Worm (Caenorhabditis elegans): ENCODE measurements around the gene sams-1.

sams-1 gene

DNA sequence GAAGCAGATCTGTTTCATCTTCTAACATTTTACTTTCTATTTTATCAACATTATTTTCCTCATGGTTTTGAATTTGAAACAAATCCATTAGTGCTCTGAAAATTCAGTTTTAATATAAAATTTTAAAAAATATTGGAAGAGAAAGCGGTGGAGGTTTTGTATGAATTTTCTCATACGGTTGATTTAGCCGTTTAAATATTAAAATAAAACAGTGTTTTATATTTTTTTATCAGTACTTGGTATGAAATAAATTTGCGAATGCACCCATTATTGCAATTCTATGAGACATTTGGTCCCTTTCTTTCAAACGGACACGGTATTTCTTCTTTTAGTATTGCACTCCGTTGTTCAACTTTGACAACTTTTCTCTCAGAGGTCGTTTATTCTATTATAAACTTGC, 34.2 kb upstream of the sams-1 start, which contains the start of gene dot-1.4:
dot-1.4 (minus strand) TSS at position 101 of the 400 bp plus-strand sequence.
- no peak for TF ChIP-seq mdl-1 (tag; optimal IDR thresholded peaks at IDR 0.05)
- TF ChIP-seq fkh-8 (tag; optimal IDR thresholded peaks at IDR 0.05): no peak
- no peak for TF ChIP-seq skn-1 (tag; optimal IDR thresholded peaks at IDR 0.05)
- TF ChIP-seq nhr-20 (tag; optimal IDR thresholded peaks at IDR 0.05): no peak
- TF ChIP-seq pqm-1 (tag; optimal IDR thresholded peaks at IDR 0.05): no peak

DNA sequence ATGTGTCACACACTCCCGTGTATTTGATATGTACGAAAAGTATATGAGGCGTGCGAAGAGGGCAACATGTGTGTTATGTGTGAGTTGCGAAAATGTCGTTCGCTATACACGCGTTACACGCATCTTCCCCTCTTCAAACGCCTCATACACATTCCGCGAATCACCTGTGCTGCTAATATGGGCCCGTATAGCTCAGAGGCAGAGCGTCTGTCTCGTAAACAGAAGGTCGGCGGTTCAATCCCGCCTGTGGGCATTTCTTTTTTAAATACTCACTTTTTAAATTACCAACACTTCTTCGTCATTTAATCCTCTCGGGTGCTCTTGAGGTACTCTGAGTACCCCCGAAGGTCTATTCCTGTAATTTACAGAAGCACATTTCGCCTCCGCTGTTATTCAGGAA, 32.2 kb upstream of the sams-1 start:
- TF ChIP-seq vab-15 (tag; optimal IDR thresholded peaks at IDR 0.05): no peak
- TF ChIP-seq mep-1 (tag; optimal IDR thresholded peaks at IDR 0.05): no peak
- TF ChIP-seq lir-3 (tag; optimal IDR thresholded peaks at IDR 0.05; ENCODE audit: poor library complexity): no peak
- no peak for TF ChIP-seq pqm-1 (tag; optimal IDR thresholded peaks at IDR 0.05)
- no peak for TF ChIP-seq zag-1 (tag; optimal IDR thresholded peaks at IDR 0.05)
- no peak for TF ChIP-seq lin-39 (tag; optimal IDR thresholded peaks at IDR 0.05)
- no peak for TF ChIP-seq fkh-4 (tag; optimal IDR thresholded peaks at IDR 0.05; ENCODE audit: borderline replicate concordance)
- no peak for TF ChIP-seq mdl-1 (tag; optimal IDR thresholded peaks at IDR 0.05)
- no peak for TF ChIP-seq tlp-1 (tag; optimal IDR thresholded peaks at IDR 0.05)
- no peak for TF ChIP-seq Y116A8C.19 (tag; optimal IDR thresholded peaks at IDR 0.05; ENCODE audit: borderline replicate concordance)
- TF ChIP-seq swsn-7 (tag; optimal IDR thresholded peaks at IDR 0.05): no peak
- no peak for TF ChIP-seq fkh-8 (tag; optimal IDR thresholded peaks at IDR 0.05)

DNA sequence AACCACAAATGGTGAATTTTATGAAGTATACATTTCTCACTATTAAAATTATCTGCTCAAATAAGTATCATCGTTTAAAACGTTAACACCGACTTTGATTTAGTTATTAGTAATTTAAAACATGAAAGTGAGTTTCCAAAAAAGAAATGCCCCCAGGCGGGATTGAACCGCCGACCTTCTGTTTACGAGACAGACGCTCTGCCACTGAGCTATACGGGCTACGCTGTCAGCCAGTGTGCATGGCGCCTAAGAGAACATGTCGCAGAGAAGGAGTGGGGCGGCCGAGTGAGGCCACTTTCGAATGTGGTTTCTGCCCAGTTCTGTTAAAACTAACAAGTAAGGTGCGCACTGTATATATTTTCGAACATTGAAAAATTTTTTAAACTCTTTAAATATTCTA, 30.8 kb upstream of the sams-1 start:
- TF ChIP-seq snpc-4 (tag; optimal IDR thresholded peaks at IDR 0.05): peak; percentile 13
- TF ChIP-seq nhr-76 (tag; optimal IDR thresholded peaks at IDR 0.05): no peak
- no peak for TF ChIP-seq hpl-2 (GFP tag; optimal IDR thresholded peaks at IDR 0.05)
- no peak for TF ChIP-seq sptf-1 (tag; optimal IDR thresholded peaks at IDR 0.05)
- TF ChIP-seq ceh-8 (GFP tag; optimal IDR thresholded peaks at IDR 0.05): no peak
- peak; percentile 36 for TF ChIP-seq unc-86 (tag; optimal IDR thresholded peaks at IDR 0.05)
- no peak for TF ChIP-seq Y116A8C.19 (tag; optimal IDR thresholded peaks at IDR 0.05; ENCODE audit: borderline replicate concordance)
- peak; percentile 51 for TF ChIP-seq lin-14 (GFP tag; optimal IDR thresholded peaks at IDR 0.05)
- TF ChIP-seq fos-1 (tag; optimal IDR thresholded peaks at IDR 0.05): peak; percentile 10
- peak; percentile 67 for TF ChIP-seq dsc-1 (tag; optimal IDR thresholded peaks at IDR 0.05)
- no peak for TF ChIP-seq lin-15B (tag; optimal IDR thresholded peaks at IDR 0.05)
- peak; percentile 27 for TF ChIP-seq mep-1 (tag; optimal IDR thresholded peaks at IDR 0.05)
- TF ChIP-seq lir-3 (tag; optimal IDR thresholded peaks at IDR 0.05; ENCODE audit: poor library complexity): peak; percentile 33
- TF ChIP-seq nhr-71 (tag; optimal IDR thresholded peaks at IDR 0.05): peak; percentile 63
- peak; percentile 63 for TF ChIP-seq nhr-20 (tag; optimal IDR thresholded peaks at IDR 0.05)
- TF ChIP-seq lin-35 (GFP tag; optimal IDR thresholded peaks at IDR 0.05): peak; percentile 24 to 64
- peak; percentile 78 for TF ChIP-seq nhr-47 (tag; optimal IDR thresholded peaks at IDR 0.05)
- peak; percentile 6 for TF ChIP-seq egl-13 (tag; optimal IDR thresholded peaks at IDR 0.05)
- TF ChIP-seq C04F5.9 (tag; optimal IDR thresholded peaks at IDR 0.05): no peak
- TF ChIP-seq lsy-2 (tag; optimal IDR thresholded peaks at IDR 0.05): peak in 1 of 2 experiments; percentile 17
- peak; percentile 43 for TF ChIP-seq jun-1 (tag; optimal IDR thresholded peaks at IDR 0.05)
- peak; percentile 11 to 24 for TF ChIP-seq efl-1 (optimal IDR thresholded peaks at IDR 0.05)
- TF ChIP-seq efl-1 (GFP tag; optimal IDR thresholded peaks at IDR 0.05 in 1 of 2): peak in 1 of 2 experiments; percentile 91
- TF ChIP-seq pag-3 (tag; optimal IDR thresholded peaks at IDR 0.05; ENCODE audit: borderline replicate concordance, insufficient read depth): no peak
- peak; percentile 57 for TF ChIP-seq nhr-90 (tag; optimal IDR thresholded peaks at IDR 0.05; ENCODE audit: poor library complexity)
- TF ChIP-seq lin-13 (GFP tag; optimal IDR thresholded peaks at IDR 0.05): no peak
- peak; percentile 79 for TF ChIP-seq snu-23 (GFP tag; optimal IDR thresholded peaks at IDR 0.05)
- no peak for TF ChIP-seq isw-1 (GFP tag; IDR thresholded peaks at IDR 0.05)
- TF ChIP-seq skn-1 (tag; optimal IDR thresholded peaks at IDR 0.05): peak; percentile 43
- TF ChIP-seq nhr-11 (tag; optimal IDR thresholded peaks at IDR 0.05): no peak
- TF ChIP-seq elt-3 (tag; optimal IDR thresholded peaks at IDR 0.05): peak in 1 of 6 experiments; percentile 23
- peak; percentile 43 for TF ChIP-seq fkh-10 (GFP tag; optimal IDR thresholded peaks at IDR 0.05)
- TF ChIP-seq ceh-88 (GFP tag; IDR thresholded peaks at IDR 0.05): peak; percentile 49; the same call in 1 of the 2 replicates
- peak; percentile 0 for TF ChIP-seq lin-39 (tag; optimal IDR thresholded peaks at IDR 0.05)
- no peak for TF ChIP-seq nhr-85 (tag)
- peak; percentile 23 for TF ChIP-seq unc-130 (tag; optimal IDR thresholded peaks at IDR 0.05)
- no peak for TF ChIP-seq hlh-17 (GFP tag; optimal IDR thresholded peaks at IDR 0.05; ENCODE audit: borderline replicate concordance)
- peak; percentile 18 for TF ChIP-seq elt-2 (tag; optimal IDR thresholded peaks at IDR 0.05)
- peak; percentile 41 for TF ChIP-seq fkh-8 (tag; optimal IDR thresholded peaks at IDR 0.05)
- peak; percentile 67 for TF ChIP-seq rnt-1 (tag; optimal IDR thresholded peaks at IDR 0.05)

Measured in whole organism, L1 larva.